Fruit fly (Drosophila melanogaster) ovary, adult (tissue): ENCODE data around the gene CG15537.
A peak's percentile ranks its signal among the peaks of the same experiment; 100 is the strongest.

Experiments used
- CG17801 ChIP-seq: fragments of 200-800 bp; optimal IDR thresholded peaks from 2 replicates; lab custom pipeline; 2019; ENCODE audit warnings: missing biosample characterization, mild to moderate bottlenecking, missing genetic modification characterization, moderate library complexity; ENCODE audit not compliant: partially characterized antibody

CG15537 gene

dm6 chr3R:30424993-30425392 lies 18.4 kb downstream of the CG15537 start, which contains the start of gene CG15536:
TSS of gene CG15536 (minus strand) at chr3R:30425162.
- TF ChIP-seq CG17801 (GFP tag; lab: Kevin White, UChicago) = no peak

dm6 chr3R:30423695-30424094 lies 19.7 kb downstream of the CG15537 start, which contains the start of the genes CG15535 and mRpS18C:
TSS of gene CG15535 (minus strand) at chr3R:30423929.
TSS of gene mRpS18C (plus strand) at chr3R:30423974.
- TF ChIP-seq CG17801 (GFP tag; lab: Kevin White, UChicago) = peak; percentile 56

dm6 chr3R:30422871-30423270 lies 20.5 kb downstream of the CG15537 start, which contains the start of the genes CG2217 and CG42740:
TSS of gene CG2217 (minus strand) at chr3R:30422971.
TSS of gene CG42740 (minus strand) at chr3R:30422971.
- no peak for TF ChIP-seq CG17801 (GFP tag; lab: Kevin White, UChicago)

- no peak for TF ChIP-seq CG17801 (GFP tag; lab: Kevin White, UChicago)
Observed at dm6 chr3R:30419216-30419615, 24.2 kb downstream of the CG15537 start.

DNA sequence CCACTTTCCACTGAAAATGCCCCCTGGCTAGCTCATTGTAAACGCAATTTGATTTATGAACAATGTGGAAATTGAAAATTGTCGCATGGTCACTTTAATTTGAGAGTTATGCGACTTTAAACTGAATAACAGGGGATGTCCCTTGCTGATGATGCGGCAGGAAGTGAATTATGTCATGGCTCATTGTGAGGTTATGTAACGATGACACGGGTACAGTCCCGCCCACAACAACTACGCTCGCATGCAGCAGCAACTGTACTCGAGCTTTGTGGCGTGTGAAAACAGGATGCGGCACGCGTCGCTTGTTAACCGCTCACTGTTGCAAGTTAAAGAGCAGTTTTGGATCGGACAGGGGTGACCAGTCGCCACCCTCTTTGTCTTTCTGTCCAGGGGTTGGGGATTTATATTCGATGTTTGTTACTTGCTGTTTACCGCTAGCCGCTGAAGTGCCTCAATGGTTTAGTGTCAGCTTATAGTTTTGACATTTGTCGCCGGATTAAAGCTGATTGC lies 26.6 kb downstream of the CG15537 start:
- no peak for TF ChIP-seq CG17801 (GFP tag; lab: Kevin White, UChicago)

DNA sequence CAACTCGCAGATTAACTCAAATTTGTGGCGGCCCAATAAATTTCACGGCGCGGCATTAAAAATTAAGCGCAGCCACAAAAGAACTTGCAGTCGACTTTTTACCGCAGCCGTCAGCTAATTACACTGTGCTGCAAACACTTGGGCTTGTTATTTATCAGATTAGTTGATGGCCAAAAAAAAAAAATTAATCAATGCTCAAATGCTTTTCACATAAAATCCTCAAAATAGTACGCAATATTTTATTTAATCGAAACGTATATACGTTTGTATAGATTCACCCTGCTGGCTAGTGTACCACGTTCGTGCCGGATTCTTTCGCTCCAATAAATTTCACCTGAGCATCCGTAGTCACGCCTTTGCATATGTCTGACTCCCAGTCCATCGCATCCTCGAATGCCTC lies 29.6 kb downstream of the CG15537 start:
- no peak for TF ChIP-seq CG17801 (GFP tag; lab: Kevin White, UChicago)

- TF ChIP-seq CG17801 (GFP tag; lab: Kevin White, UChicago) = no peak
Observed at dm6 chr3R:30406482-30406881, 36.9 kb downstream of the CG15537 start.

DNA sequence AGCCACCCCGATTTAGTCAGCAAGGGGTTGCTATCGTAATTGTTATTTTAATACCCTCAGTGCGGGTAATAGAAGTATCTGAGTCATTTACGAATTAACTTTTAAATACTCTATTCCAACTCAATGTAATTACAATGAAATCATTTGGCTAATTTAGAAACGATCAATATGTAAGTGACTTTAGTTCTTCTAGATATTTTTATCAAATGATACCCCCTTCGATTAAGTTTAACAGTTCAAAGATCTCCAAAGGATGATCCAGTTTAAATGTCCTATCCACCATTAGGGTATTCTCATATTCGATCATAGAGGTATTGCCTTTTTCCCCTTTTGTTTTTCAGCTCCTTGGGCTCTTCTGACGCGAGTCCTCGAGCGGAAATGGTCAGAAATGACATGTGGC lies 49.5 kb downstream of the CG15537 start:
- TF ChIP-seq CG17801 (GFP tag; lab: Kevin White, UChicago) = no peak

dm6 chr3R:30391950-30392349 lies 51.4 kb downstream of the CG15537 start:
- TF ChIP-seq CG17801 (GFP tag; lab: Kevin White, UChicago) = no peak

DNA sequence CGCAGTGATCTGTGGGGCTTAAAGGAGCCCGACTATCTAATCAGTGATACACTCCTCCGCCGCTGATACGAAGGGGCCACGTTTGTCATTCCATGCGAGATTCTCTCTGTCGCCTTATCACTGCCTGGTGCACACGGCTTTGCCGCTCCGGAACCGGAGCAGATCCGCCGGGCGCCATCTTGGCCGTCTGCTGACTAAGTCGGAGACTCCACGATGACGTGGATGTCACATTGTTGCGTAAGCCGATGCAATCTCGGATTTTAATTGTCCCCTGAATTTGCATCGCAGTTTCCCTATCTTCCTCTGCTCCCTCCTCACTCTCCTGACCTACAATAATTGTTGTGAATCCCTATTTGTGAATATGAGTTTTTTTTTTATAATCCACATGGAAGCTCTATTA lies 52.3 kb downstream of the CG15537 start:
- TF ChIP-seq CG17801 (GFP tag; lab: Kevin White, UChicago) = no peak

DNA sequence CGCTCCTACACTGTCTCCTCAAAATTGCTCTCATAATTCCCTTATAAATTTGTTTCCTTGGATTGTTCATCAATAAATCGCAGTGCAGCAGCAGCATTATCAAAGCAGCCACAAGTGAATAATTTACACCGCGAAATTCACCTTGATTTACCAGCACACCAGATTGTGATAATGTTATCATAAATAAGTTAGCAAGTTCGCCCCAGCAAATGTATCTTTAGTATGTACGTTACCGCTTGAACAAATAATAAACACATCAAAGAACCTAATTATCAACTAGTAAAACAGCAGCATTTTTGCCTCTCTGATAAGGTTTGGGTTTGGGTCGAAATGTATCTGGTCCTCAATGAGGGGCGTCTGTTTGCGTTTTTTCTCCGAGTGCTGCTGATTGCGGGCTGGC lies 53.1 kb downstream of the CG15537 start:
- no peak for TF ChIP-seq CG17801 (GFP tag; lab: Kevin White, UChicago)

dm6 chr3R:30389096-30389495 lies 54.3 kb downstream of the CG15537 start:
- TF ChIP-seq CG17801 (GFP tag; lab: Kevin White, UChicago) = no peak

dm6 chr3R:30388215-30388871 lies 55.1 kb downstream of the CG15537 start:
- TF ChIP-seq CG17801 (GFP tag; lab: Kevin White, UChicago) = peak; percentile 25

DNA sequence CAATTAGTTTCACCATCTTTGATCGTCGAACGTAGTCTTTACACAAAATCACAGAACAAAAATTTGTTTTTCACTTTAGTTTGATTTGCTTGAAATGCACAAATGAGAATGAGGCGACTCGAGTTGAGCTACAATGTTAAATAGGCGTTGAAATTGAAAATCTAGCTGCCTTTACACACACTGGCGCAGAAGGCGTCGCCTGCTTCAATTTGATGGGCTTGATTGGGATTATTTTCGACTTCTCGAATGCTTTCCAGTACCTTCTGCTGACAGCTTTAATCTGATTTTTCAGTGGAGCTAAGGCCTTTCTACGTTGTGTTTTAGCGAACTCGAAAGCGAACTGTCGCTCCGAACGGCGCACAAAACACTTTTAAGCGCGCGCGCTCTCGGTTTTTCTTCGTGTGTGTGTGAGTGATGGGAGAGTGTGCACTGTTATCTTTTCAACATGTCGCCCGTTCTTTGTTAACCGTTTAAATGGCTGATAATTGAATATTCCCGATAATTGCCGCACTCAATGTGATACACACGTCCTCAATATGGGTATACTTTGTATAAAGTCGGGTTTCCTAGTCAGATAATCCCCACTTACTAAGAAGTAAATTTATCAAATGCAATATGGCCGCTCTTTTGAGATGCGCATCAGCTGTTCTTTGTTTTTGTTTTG lies 55.8 kb downstream of the CG15537 start, which contains the start of the genes Fer2LCH and Fer1HCH:
Gene Fer2LCH (plus strand): TSS at position 290 of the 664 bp plus-strand sequence.
Gene Fer1HCH (minus strand): TSS at position 664 of the 664 bp plus-strand sequence.
- TF ChIP-seq CG17801 (GFP tag; lab: Kevin White, UChicago) = no peak

DNA sequence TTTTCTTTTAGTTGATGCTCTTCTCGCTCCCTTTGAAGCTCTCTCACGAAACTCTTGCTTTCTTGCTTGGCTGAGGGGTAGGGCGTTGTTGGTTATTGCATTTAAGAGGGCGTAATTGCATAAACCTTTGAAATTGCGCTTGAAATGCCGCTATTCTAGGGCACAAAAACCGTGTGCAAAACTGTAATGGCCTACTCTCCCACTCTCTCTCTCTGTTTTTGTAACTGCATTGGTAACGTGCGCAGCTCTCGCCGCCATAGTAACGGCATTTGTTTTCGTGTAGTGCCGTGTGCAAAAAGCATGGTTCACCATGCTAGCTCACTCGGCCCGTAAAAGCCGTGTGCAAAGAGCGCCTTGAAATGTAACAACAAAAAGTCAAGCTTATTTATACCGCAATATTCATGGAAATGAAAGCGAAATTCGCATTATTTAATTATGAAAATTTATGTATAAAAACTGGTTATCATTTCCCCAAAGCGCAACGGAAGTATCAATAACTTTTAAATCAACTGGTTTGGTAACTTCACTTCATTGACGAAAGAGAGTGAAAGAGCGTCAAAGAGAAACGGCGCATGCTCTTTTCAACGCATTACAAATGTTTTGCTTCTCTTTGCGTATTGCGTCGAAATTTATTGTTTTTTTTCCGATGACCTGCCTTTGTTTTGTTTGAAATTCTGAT lies 56.5 kb downstream of the CG15537 start:
- peak; percentile 52 for TF ChIP-seq CG17801 (GFP tag; lab: Kevin White, UChicago)
